Fruit fly (Drosophila melanogaster): Measurements from ENCODE around the gene CG5808.

The CG5808 gene

DNA sequence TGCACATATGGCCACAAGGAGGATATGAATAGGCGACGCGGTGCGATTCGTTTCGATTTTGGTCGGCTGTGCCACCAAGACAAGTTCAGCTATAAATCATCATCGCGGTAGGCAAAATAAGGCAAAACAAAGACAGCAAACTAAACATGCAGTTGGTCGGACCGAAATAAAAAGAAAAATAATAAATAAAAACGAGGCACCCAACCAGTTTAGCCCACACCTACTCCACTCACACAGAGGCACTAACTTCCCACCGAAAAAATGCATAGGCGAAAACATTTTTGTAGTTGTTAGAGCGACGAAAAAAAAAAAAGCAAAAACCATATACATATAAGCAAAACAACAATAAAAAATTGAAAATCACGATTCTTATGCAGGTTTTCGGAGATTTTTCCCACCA is 50.1 kb downstream of the CG5808 start:
- TF ChIP-seq CG32121 (GFP tag; IDR thresholded peaks at IDR 0.05) (0 out of 2 replicates have a peak, but pooled peaks have one; percentile 15), CG4496 (GFP tag; IDR thresholded peaks at IDR 0.05) (0 out of 3 replicates have a peak, but pooled peaks have one; percentile 38), CG12605 (GFP tag; IDR thresholded peaks at IDR 0.05) (no peak), fd96Ca (GFP tag; IDR thresholded peaks at IDR 0.05) (peak; percentile 11; the same call in 1 of the 3 replicates), Ets98B (GFP tag; IDR thresholded peaks at IDR 0.05) (peak; percentile 20; the same call in 1 of the 2 replicates)

DNA sequence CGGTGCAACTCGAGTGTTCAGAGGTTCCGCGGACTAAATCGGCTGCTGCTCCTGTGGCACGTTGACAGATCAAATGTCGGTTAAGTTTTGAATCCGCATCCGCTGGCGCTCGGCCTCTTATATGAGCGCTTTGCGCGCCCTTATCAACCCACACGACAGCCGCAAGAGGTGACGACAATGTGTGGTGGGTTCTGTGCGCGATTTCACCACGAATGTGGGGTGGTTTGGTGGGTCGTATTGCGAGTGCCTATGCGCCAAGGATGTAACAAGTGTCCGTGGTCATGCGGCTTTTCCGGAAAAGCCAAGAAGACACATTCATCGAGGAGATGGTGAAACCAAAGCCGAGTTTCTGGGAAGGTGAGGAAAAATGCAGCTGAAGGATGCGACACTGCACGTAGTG is 51.8 kb downstream of the CG5808 start, which contains the start of gene AstA:
Gene AstA, minus strand, starts transcription at position 101 of the 400 bp plus-strand sequence.
- TF ChIP-seq Snoo (tag; optimal IDR thresholded peaks at IDR 0.05) = no peak
- no peak for TF ChIP-seq CG4496 (GFP tag; IDR thresholded peaks at IDR 0.05)
- no peak for TF ChIP-seq CG14655 (GFP tag; optimal IDR thresholded peaks at IDR 0.05)
- TF ChIP-seq CG8159 (tag; optimal IDR thresholded peaks at IDR 0.05) = no peak
- TF ChIP-seq CG10348 (GFP tag; IDR thresholded peaks at IDR 0.05) = no peak

All from whole organism, pupa.